Worm (Caenorhabditis elegans): Measurements from ENCODE around the gene wht-3.

- TF ChIP-seq elt-3 (tag; optimal IDR thresholded peaks at IDR 0.05) (no peak), ztf-11 (tag; optimal IDR thresholded peaks at IDR 0.05) (no peak), nhr-77 (tag; optimal IDR thresholded peaks at IDR 0.05) (no peak), nhr-11 (tag; optimal IDR thresholded peaks at IDR 0.05) (no peak), ZK546.5 (tag; optimal IDR thresholded peaks at IDR 0.05) (no peak), nhr-6 (tag; optimal IDR thresholded peaks at IDR 0.05) (no peak), mdl-1 (tag; optimal IDR thresholded peaks at IDR 0.05) (no peak), blmp-1 (tag; optimal IDR thresholded peaks at IDR 0.05; ENCODE audit: insufficient read depth) (no peak), lsy-2 (tag; optimal IDR thresholded peaks at IDR 0.05) (no peak), ama-1 (optimal IDR thresholded peaks at IDR 0.05) (no peak)
These were observed 17.3 kb downstream of the wht-3 start for ce11 chrIII:4134059-4134458.

Data from whole organism, L2 larva.